Worm (Caenorhabditis elegans) whole organism, early embryonic: ENCODE results near the gene srh-276.

ENCODE experiments used
- ama-1 ChIP-seq: fragments of 150-350 bp; optimal IDR thresholded peaks from 2 replicates; lab custom pipeline; 2014
- ceh-36 ChIP-seq: sonication (generic microtip); optimal IDR thresholded peaks from 2 replicates; lab custom pipeline; 2016; ENCODE audit warnings: missing genetic modification characterization, inconsistent platforms, missing compliant biosample characterization
- flt-1 ChIP-seq: fragments of 200-800 bp; sonication (Bioruptor generic); IDR thresholded peaks from 2 replicates; pipeline ENCODE4 v1.3.6; 2022; ENCODE audit warnings: missing genetic modification characterization, missing compliant biosample characterization
- hmbx-1 ChIP-seq: sonication (generic microtip); optimal IDR thresholded peaks from 2 replicates; lab custom pipeline; 2016; ENCODE audit warnings: mild to moderate bottlenecking, missing genetic modification characterization, missing compliant biosample characterization
- hmg-4 ChIP-seq: fragments of 200-800 bp; sonication (Bioruptor generic); optimal IDR thresholded peaks from 2 replicates; lab custom pipeline; 2018; ENCODE audit warnings: mild to moderate bottlenecking, missing genetic modification characterization, missing compliant biosample characterization
- hnd-1 ChIP-seq: sonication (generic microtip); optimal IDR thresholded peaks from 2 replicates; lab custom pipeline; 2016; ENCODE audit warnings: missing genetic modification characterization, missing compliant biosample characterization
- pes-1 ChIP-seq: fragments of 200-800 bp; sonication (Bioruptor generic); IDR thresholded peaks from 2 replicates; pipeline ENCODE4 v1.3.6; 2022; ENCODE audit warnings: missing genetic modification reagents, missing genetic modification characterization, missing compliant biosample characterization
- scrt-1 ChIP-seq: fragments of 200-800 bp; sonication (Bioruptor generic); IDR thresholded peaks from 2 replicates; pipeline ENCODE4 v1.3.6; 2022; ENCODE audit warnings: missing genetic modification characterization, missing compliant biosample characterization
- sea-1 ChIP-seq: fragments of 200-800 bp; sonication (Bioruptor generic); conservative IDR thresholded peaks from 2 replicates; pipeline ENCODE4 v1.3.6; 2022; ENCODE audit warnings: missing genetic modification characterization, missing compliant biosample characterization
- tbx-11 ChIP-seq: fragments of 200-800 bp; sonication (Bioruptor generic); IDR thresholded peaks from 2 replicates; pipeline ENCODE4 v1.3.6; 2022; ENCODE audit warnings: missing genetic modification characterization, missing compliant biosample characterization
- tbx-37 ChIP-seq: fragments of 200-800 bp; sonication (Bioruptor generic); conservative IDR thresholded peaks from 2 replicates; pipeline ENCODE4 v1.3.6; 2022; ENCODE audit warnings: missing genetic modification reagents, missing genetic modification characterization, missing compliant biosample characterization
- tra-4 ChIP-seq: sonication (generic microtip); optimal IDR thresholded peaks from 2 replicates; lab custom pipeline; 2017; ENCODE audit warnings: missing genetic modification characterization, missing compliant biosample characterization

- TF ChIP-seq ama-1 (lab: Kevin White, UChicago) (no peak), hmbx-1 (tag; lab: Kevin White, UChicago) (no peak), ceh-36 (tag; lab: Kevin White, UChicago) (no peak), tra-4 (tag; lab: Kevin White, UChicago) (no peak), hnd-1 (tag; lab: Kevin White, UChicago) (no peak), pes-1 (GFP tag; lab: Robert Waterston, UW) (no peak), scrt-1 (GFP tag; lab: Robert Waterston, UW) (no peak), tbx-37 (GFP tag; lab: Robert Waterston, UW) (no peak), flt-1 (GFP tag; lab: Robert Waterston, UW) (no peak), hmg-4 (GFP tag; lab: Kevin White, UChicago) (no peak), sea-1 (GFP tag; lab: Robert Waterston, UW) (no peak), tbx-11 (no peak)
Observed at ce11 chrV:15563477-15563876, 34.3 kb downstream of the srh-276 start.
